Fruit fly (Drosophila melanogaster) whole organism: ENCODE measurements around the gene eIF4H1.

ENCODE experiments used
- EcR ChIP-seq, 2 experiments: fragments of >200 bp; optimal IDR thresholded peaks; 2 replicates each; lab custom pipeline; 2017; ENCODE audit warnings: missing biosample characterization in 2 of 2, missing genetic modification characterization in 2 of 2, missing genetic modification reagents in 2 of 2
- pan ChIP-seq: fragments of >200 bp; optimal IDR thresholded peaks from 2 replicates; lab custom pipeline; 2017
- psq ChIP-seq: fragments of >200 bp; optimal IDR thresholded peaks from 2 replicates; lab custom pipeline; 2017

dm6 chrX:16441245-16441644 is 7.2 kb upstream of the eIF4H1 start, which contains the start of the genes Cdc50 and rngo:
- no peak for TF ChIP-seq pan
- no peak for TF ChIP-seq EcR (GFP tag; optimal IDR thresholded peaks at IDR 0.05; lab: Kevin White, UChicago)
- no peak for TF ChIP-seq psq
